Worm (Caenorhabditis elegans) whole organism, L1 larva: ENCODE measurements around the gene str-244.
"Not testable (repeated sequence)": the region's sequence is repeated elsewhere in the genome, so short reads cannot be mapped to it uniquely, and the experiment has no call there.

Source experiments
- C16A3.4 ChIP-seq: fragments of 150-350 bp; optimal IDR thresholded peaks from 2 replicates; lab custom pipeline; 2014; ENCODE audit warnings: missing biosample characterization, missing genetic modification characterization
- aly-2 ChIP-seq: fragments of 150-350 bp; optimal IDR thresholded peaks from 2 replicates; lab custom pipeline; 2014; ENCODE audit warnings: missing biosample characterization, missing genetic modification characterization
- ama-1 ChIP-seq: fragments of 150-350 bp; optimal IDR thresholded peaks from 2 replicates; lab custom pipeline; 2014
- ceh-88 ChIP-seq: fragments of 200-800 bp; sonication (Bioruptor generic); IDR thresholded peaks from 2 replicates; pipeline ENCODE4 v1.3.6; 2022; ENCODE audit warnings: missing genetic modification characterization, missing compliant biosample characterization
- ceh-90 ChIP-seq: sonication (generic microtip); optimal IDR thresholded peaks from 2 replicates; lab custom pipeline; 2016; ENCODE audit warnings: missing genetic modification characterization, missing compliant biosample characterization
- ces-1 ChIP-seq: fragments of 150-350 bp; optimal IDR thresholded peaks from 2 replicates; lab custom pipeline; 2014; ENCODE audit warnings: missing biosample characterization, missing genetic modification reagents, missing genetic modification characterization
- efl-1 ChIP-seq, 4 experiments: fragments of 150-350 bp; optimal IDR thresholded peaks in 3 of 4; peaks in 1 of 4; 1 replicate in 1 of 4; 2 replicates in 3 of 4; lab custom pipeline; 2014; ENCODE audit warnings: missing biosample characterization in 2 of 4, missing genetic modification characterization in 2 of 4, missing genetic modification reagents in 2 of 4
- elt-3 ChIP-seq, 6 experiments: fragments of 150-350 bp in 1 of 6; sonication (generic microtip); optimal IDR thresholded peaks; 2 replicates each; lab custom pipeline; 2017 to 2018; ENCODE audit warnings: missing biosample characterization in 6 of 6, missing genetic modification characterization in 6 of 6, inconsistent platforms in 1 of 6
- fkh-10 ChIP-seq: sonication (generic microtip); optimal IDR thresholded peaks from 2 replicates; lab custom pipeline; 2017; ENCODE audit warnings: missing biosample characterization, missing genetic modification reagents, missing genetic modification characterization
- hlh-17 ChIP-seq: fragments of 200-800 bp; sonication (Bioruptor generic); optimal IDR thresholded peaks from 2 replicates; lab custom pipeline; 2018; ENCODE audit warnings: missing genetic modification characterization, mild to moderate bottlenecking, missing compliant biosample characterization, moderate library complexity, borderline replicate concordance
- hlh-4 ChIP-seq: sonication (generic microtip); optimal IDR thresholded peaks from 2 replicates; lab custom pipeline; 2016; ENCODE audit warnings: mild to moderate bottlenecking, missing genetic modification characterization, missing compliant biosample characterization
- hpl-2 ChIP-seq: fragments of 150-350 bp; optimal IDR thresholded peaks from 2 replicates; lab custom pipeline; 2014; ENCODE audit warnings: missing biosample characterization, missing genetic modification reagents, missing genetic modification characterization
- irx-1 ChIP-seq: sonication (generic microtip); optimal IDR thresholded peaks from 2 replicates; lab custom pipeline; 2016; ENCODE audit warnings: missing genetic modification characterization, missing compliant biosample characterization
- isw-1 ChIP-seq: fragments of 200-800 bp; sonication (Bioruptor generic); IDR thresholded peaks from 2 replicates; pipeline ENCODE4 v1.3.6; 2022; ENCODE audit warnings: missing genetic modification characterization, missing compliant biosample characterization
- lin-15B ChIP-seq: fragments of 150-350 bp; sonication (generic microtip); optimal IDR thresholded peaks from 3 replicates; lab custom pipeline; 2014; ENCODE audit warnings: missing biosample characterization, missing genetic modification characterization
- lin-39 ChIP-seq: fragments of 150-350 bp; optimal IDR thresholded peaks from 2 replicates; lab custom pipeline; 2014; ENCODE audit warnings: missing biosample characterization, missing genetic modification reagents, missing genetic modification characterization
- mef-2 ChIP-seq: fragments of 150-350 bp; optimal IDR thresholded peaks from 2 replicates; lab custom pipeline; 2014; ENCODE audit warnings: missing biosample characterization, missing genetic modification characterization
- nhr-11 ChIP-seq: fragments of 150-350 bp; optimal IDR thresholded peaks from 2 replicates; lab custom pipeline; 2014; ENCODE audit warnings: missing biosample characterization, missing genetic modification characterization
- nhr-12 ChIP-seq: sonication (generic microtip); optimal IDR thresholded peaks from 2 replicates; lab custom pipeline; 2017; ENCODE audit warnings: missing biosample characterization, missing genetic modification characterization
- nhr-20 ChIP-seq: sonication (generic microtip); optimal IDR thresholded peaks from 2 replicates; lab custom pipeline; 2016; ENCODE audit warnings: mild to moderate bottlenecking, missing genetic modification characterization, missing compliant biosample characterization
- nhr-47 ChIP-seq: sonication (generic microtip); optimal IDR thresholded peaks from 2 replicates; lab custom pipeline; 2016; ENCODE audit warnings: mild to moderate bottlenecking, missing genetic modification characterization, moderate library complexity, missing compliant biosample characterization
- nhr-71 ChIP-seq: sonication (generic microtip); optimal IDR thresholded peaks from 2 replicates; lab custom pipeline; 2016; ENCODE audit warnings: mild to moderate bottlenecking, missing genetic modification characterization, moderate library complexity, missing compliant biosample characterization
- nhr-76 ChIP-seq: sonication (generic microtip); optimal IDR thresholded peaks from 2 replicates; lab custom pipeline; 2017; ENCODE audit warnings: missing biosample characterization, missing genetic modification characterization
- nhr-84 ChIP-seq: sonication (generic microtip); optimal IDR thresholded peaks from 2 replicates; lab custom pipeline; 2017; ENCODE audit warnings: missing biosample characterization, missing genetic modification characterization
- nhr-90 ChIP-seq: sonication (generic microtip); optimal IDR thresholded peaks from 2 replicates; lab custom pipeline; 2016; ENCODE audit warnings: mild to moderate bottlenecking, missing genetic modification characterization, missing compliant biosample characterization; ENCODE audit not compliant: poor library complexity
- skn-1 ChIP-seq: fragments of 150-350 bp; optimal IDR thresholded peaks from 2 replicates; lab custom pipeline; 2014; ENCODE audit warnings: missing biosample characterization, missing genetic modification characterization
- snpc-4 ChIP-seq: fragments of 150-350 bp; optimal IDR thresholded peaks from 2 replicates; lab custom pipeline; 2014; ENCODE audit warnings: missing biosample characterization, missing genetic modification characterization
- sox-4 ChIP-seq: sonication (generic microtip); optimal IDR thresholded peaks from 2 replicates; lab custom pipeline; 2016; ENCODE audit warnings: missing genetic modification characterization, missing compliant biosample characterization
- sptf-1 ChIP-seq: fragments of 150-350 bp; optimal IDR thresholded peaks from 2 replicates; lab custom pipeline; 2014; ENCODE audit warnings: missing biosample characterization, missing genetic modification characterization
- swsn-7 ChIP-seq: sonication (generic microtip); optimal IDR thresholded peaks from 2 replicates; lab custom pipeline; 2016; ENCODE audit warnings: missing genetic modification characterization, missing compliant biosample characterization
- tbx-2 ChIP-seq: sonication (generic microtip); optimal IDR thresholded peaks from 2 replicates; lab custom pipeline; 2016; ENCODE audit warnings: missing genetic modification characterization, missing compliant biosample characterization
- unc-130 ChIP-seq: fragments of 150-350 bp; optimal IDR thresholded peaks from 2 replicates; lab custom pipeline; 2017; ENCODE audit warnings: missing biosample characterization, missing genetic modification characterization, inconsistent platforms
- unc-62 ChIP-seq: fragments of 150-350 bp; optimal IDR thresholded peaks from 2 replicates; lab custom pipeline; 2014; ENCODE audit warnings: missing biosample characterization, missing genetic modification reagents, missing genetic modification characterization
- unc-86 ChIP-seq: sonication (generic microtip); optimal IDR thresholded peaks from 2 replicates; lab custom pipeline; 2016; ENCODE audit warnings: missing genetic modification characterization, missing compliant biosample characterization
- vab-15 ChIP-seq: sonication (generic microtip); optimal IDR thresholded peaks from 2 replicates; lab custom pipeline; 2017; ENCODE audit warnings: missing genotype, mild to moderate bottlenecking, missing genetic modification characterization, missing compliant biosample characterization
- ztf-4 ChIP-seq: fragments of 150-350 bp; optimal IDR thresholded peaks from 2 replicates; lab custom pipeline; 2014; ENCODE audit warnings: missing biosample characterization, missing genetic modification characterization

Gene str-244

ce11 chrV:3064418-3064817 lies 5.5 kb upstream of the str-244 start, which contains the start of gene srt-16:
Gene srt-16, minus strand, starts transcription at chrV:3064518.
- TF ChIP-seq nhr-11; mef-2 (tag; lab: Kevin White, UChicago); ama-1 (lab: Kevin White, UChicago): not testable (repeated sequence)

DNA sequence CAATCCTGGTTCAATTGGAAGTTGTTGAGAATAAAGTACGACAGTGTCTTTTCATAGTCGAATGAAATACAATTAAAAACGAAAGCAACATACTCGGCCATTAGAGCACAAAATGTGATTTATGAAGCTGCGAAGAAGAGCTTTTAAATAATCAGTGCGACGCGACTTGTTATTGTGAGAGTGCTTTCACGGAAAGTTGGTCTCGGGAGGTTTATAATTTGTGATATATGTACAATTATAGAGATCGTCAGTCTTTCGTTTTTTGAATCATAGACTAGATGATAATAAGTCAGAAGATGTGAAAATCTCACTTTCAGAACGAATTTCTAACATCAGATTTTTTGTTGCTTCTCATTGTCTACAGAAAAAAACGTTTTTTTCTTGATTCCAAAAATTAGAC lies 3.2 kb upstream of the str-244 start, which contains the start of gene srt-15:
Gene srt-15, minus strand, starts transcription at position 101 of the 400 bp plus-strand sequence.
- TF ChIP-seq snpc-4 (tag; lab: Kevin White, UChicago) (no peak), hlh-17 (no peak), C16A3.4 (tag; lab: Kevin White, UChicago) (no peak), efl-1 (optimal IDR thresholded peaks at IDR 0.05; lab: Kevin White, UChicago) (no peak), efl-1 (GFP tag; optimal IDR thresholded peaks at IDR 0.05 in 1 of 2; lab: Kevin White, UChicago) (no peak), nhr-76 (tag; lab: Kevin White, UChicago) (no peak), sptf-1 (tag; lab: Kevin White, UChicago) (no peak), elt-3 (tag; optimal IDR thresholded peaks at IDR 0.05; lab: Kevin White, UChicago) (no peak), isw-1 (GFP tag; lab: Robert Waterston, UW) (no peak), ceh-88 (GFP tag; lab: Robert Waterston, UW) (no peak), hlh-4 (tag; lab: Kevin White, UChicago) (no peak), nhr-47 (tag; lab: Kevin White, UChicago) (no peak), ama-1 (lab: Kevin White, UChicago) (no peak), unc-130 (tag; lab: Kevin White, UChicago) (no peak), ceh-90 (tag; lab: Kevin White, UChicago) (no peak), aly-2 (no peak)

ce11 chrV:3054254-3054653 lies 4.6 kb downstream of the str-244 start, which contains the start of gene C50H11.8:
Gene C50H11.8, plus strand, starts transcription at chrV:3054554.
- TF ChIP-seq ztf-4 (no peak), efl-1 (optimal IDR thresholded peaks at IDR 0.05; lab: Kevin White, UChicago) (no peak), efl-1 (GFP tag; optimal IDR thresholded peaks at IDR 0.05 in 1 of 2; lab: Kevin White, UChicago) (peak in 1 of 2 experiments; percentile 18)

DNA sequence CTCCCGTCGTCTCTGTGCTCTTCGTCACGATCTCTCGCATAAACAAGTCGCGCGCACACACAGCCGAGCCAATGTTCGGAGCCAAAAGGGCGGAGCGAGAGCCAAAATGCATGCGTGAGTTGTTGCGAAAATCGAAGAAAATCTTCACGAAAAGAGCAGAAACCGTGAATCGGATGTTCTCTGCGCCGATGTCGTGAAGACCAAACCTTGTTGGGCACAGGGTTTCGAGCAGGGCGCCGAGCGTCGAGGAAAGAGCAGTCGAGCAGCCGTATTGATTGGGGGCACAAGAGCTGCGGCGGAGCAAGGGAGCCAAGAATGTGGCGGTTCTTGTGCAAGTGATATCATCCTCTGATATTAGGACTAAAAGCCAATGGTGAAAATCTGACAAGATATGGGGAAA lies 12.5 kb downstream of the str-244 start:
- TF ChIP-seq nhr-76 (tag; lab: Kevin White, UChicago), result no peak
- no peak for TF ChIP-seq mef-2 (tag; lab: Kevin White, UChicago)
- no peak for TF ChIP-seq unc-130 (tag; lab: Kevin White, UChicago)
- TF ChIP-seq vab-15 (tag; lab: Kevin White, UChicago), result no peak

- no peak for TF ChIP-seq nhr-71 (tag; lab: Kevin White, UChicago)
- TF ChIP-seq nhr-90, result no peak
- TF ChIP-seq swsn-7, result no peak
- TF ChIP-seq hpl-2 (GFP tag; lab: Kevin White, UChicago), result no peak
- TF ChIP-seq unc-86, result no peak
- no peak for TF ChIP-seq C16A3.4 (tag; lab: Kevin White, UChicago)
- no peak for TF ChIP-seq nhr-47 (tag; lab: Kevin White, UChicago)
- no peak for TF ChIP-seq ztf-4
- TF ChIP-seq skn-1 (tag; lab: Kevin White, UChicago), result no peak
Measured at ce11 chrV:3044837-3045236, 14.1 kb downstream of the str-244 start, which contains the start of gene F59D6.1. Gene F59D6.1, plus strand, starts transcription at chrV:3045137.

ce11 chrV:3040930-3041329 lies 18.0 kb downstream of the str-244 start:
- no peak for TF ChIP-seq lin-15B (tag; lab: Kevin White, UChicago)
- no peak for TF ChIP-seq nhr-12
- TF ChIP-seq nhr-20 (tag; lab: Kevin White, UChicago), result no peak
- no peak for TF ChIP-seq unc-62 (GFP tag; lab: Kevin White, UChicago)
- no peak for TF ChIP-seq tbx-2 (tag; lab: Kevin White, UChicago)
- no peak for TF ChIP-seq nhr-11
- TF ChIP-seq ces-1 (GFP tag; lab: Kevin White, UChicago), result no peak
- TF ChIP-seq lin-39 (tag; lab: Kevin White, UChicago), result no peak
- TF ChIP-seq irx-1 (tag; lab: Kevin White, UChicago), result no peak
- no peak for TF ChIP-seq nhr-84 (tag; lab: Kevin White, UChicago)
- TF ChIP-seq fkh-10, result no peak
- no peak for TF ChIP-seq aly-2
- no peak for TF ChIP-seq sox-4 (tag; lab: Kevin White, UChicago)
